Fruit fly (Drosophila melanogaster): ENCODE results near the gene ImpL2.

ImpL2 gene

DNA sequence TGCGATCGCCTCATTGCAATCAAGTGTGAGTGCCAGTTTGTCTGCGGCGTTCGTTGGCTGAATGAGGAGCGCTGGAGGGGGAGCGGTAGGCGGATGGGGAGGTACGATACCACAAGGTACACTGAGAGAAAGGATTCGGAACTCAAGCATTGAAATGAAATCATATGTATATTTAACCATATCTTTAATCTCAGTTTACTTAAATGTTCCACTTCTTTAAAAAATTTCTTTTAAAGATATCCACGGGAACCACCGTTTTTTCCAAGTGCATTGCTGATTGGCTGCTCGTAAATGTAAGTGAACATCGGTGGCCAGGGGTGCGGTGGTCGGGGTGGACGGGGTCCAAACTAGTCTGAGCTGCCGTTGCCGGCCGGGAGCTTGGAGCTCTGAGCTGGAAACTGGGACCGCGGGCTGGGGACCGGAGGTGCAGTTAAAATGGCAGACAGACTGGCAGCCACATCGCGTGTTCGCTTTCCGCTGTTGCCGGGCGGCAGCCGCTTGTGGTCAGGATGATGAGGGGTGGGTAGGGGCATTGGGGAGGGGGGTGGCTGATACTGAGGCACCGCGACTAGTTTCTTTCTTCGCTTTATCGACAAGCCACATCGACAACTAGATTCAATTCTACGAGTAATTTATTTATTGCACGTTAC, 7.6 kb downstream of the ImpL2 start:
- TF ChIP-seq CG14655 (GFP tag; optimal IDR thresholded peaks at IDR 0.05) (peak; percentile 99), CG13204 (GFP tag; optimal IDR thresholded peaks at IDR 0.05) (peak; percentile 95), Snoo (tag; optimal IDR thresholded peaks at IDR 0.05) (peak; percentile 97), CG9948 (tag; optimal IDR thresholded peaks at IDR 0.05) (peak; percentile 97), CG32121 (GFP tag; IDR thresholded peaks at IDR 0.05) (peak; percentile 99), CG8159 (tag; optimal IDR thresholded peaks at IDR 0.05) (peak; percentile 99), D1 (tag; optimal IDR thresholded peaks at IDR 0.05) (peak; percentile 88), rn (GFP tag; IDR thresholded peaks at IDR 0.05) (peak; percentile 99), CG34367 (tag; optimal IDR thresholded peaks at IDR 0.05) (peak; percentile 99), fd96Ca (GFP tag; IDR thresholded peaks at IDR 0.05) (peak; percentile 99), gl (tag; optimal IDR thresholded peaks at IDR 0.05) (peak; percentile 97), Pif1A (GFP tag; optimal IDR thresholded peaks at IDR 0.05) (peak; percentile 98), CG10348 (GFP tag; IDR thresholded peaks at IDR 0.05) (peak; percentile 97), CG12605 (GFP tag; IDR thresholded peaks at IDR 0.05) (peak; percentile 99), CG4496 (GFP tag; IDR thresholded peaks at IDR 0.05) (peak; percentile 99), Pif1B (GFP tag; optimal IDR thresholded peaks at IDR 0.05) (peak; percentile 97), EcR (GFP tag; optimal IDR thresholded peaks at IDR 0.05) (peak; percentile 89), CG17806 (tag; optimal IDR thresholded peaks at IDR 0.05) (peak; percentile 98), CG15710 (tag; optimal IDR thresholded peaks at IDR 0.05) (peak; percentile 99), Ets98B (GFP tag; IDR thresholded peaks at IDR 0.05) (peak; percentile 99), CG8301 (tag; optimal IDR thresholded peaks at IDR 0.05) (peak; percentile 99)

- TF ChIP-seq Ets98B (GFP tag; IDR thresholded peaks at IDR 0.05): peak; percentile 49; the same call in 1 of the 2 replicates
- TF ChIP-seq D1 (tag; optimal IDR thresholded peaks at IDR 0.05): no peak
- no peak for TF ChIP-seq Snoo (tag; optimal IDR thresholded peaks at IDR 0.05)
- TF ChIP-seq CG14655 (GFP tag; optimal IDR thresholded peaks at IDR 0.05): peak; percentile 8
- no peak for TF ChIP-seq CG8301 (tag; optimal IDR thresholded peaks at IDR 0.05)
- TF ChIP-seq EcR (GFP tag; optimal IDR thresholded peaks at IDR 0.05): peak; percentile 67
- TF ChIP-seq Pif1A (GFP tag; optimal IDR thresholded peaks at IDR 0.05): no peak
- TF ChIP-seq CG32121 (GFP tag; IDR thresholded peaks at IDR 0.05): peak; percentile 31; the same call in 1 of the 2 replicates
- TF ChIP-seq CG13204 (GFP tag; optimal IDR thresholded peaks at IDR 0.05): peak; percentile 64
- peak; percentile 43; the same call in 1 of the 2 replicates for TF ChIP-seq CG12605 (GFP tag; IDR thresholded peaks at IDR 0.05)
- no peak for TF ChIP-seq gl (tag; optimal IDR thresholded peaks at IDR 0.05)
- no peak for TF ChIP-seq rn (GFP tag; IDR thresholded peaks at IDR 0.05)
- TF ChIP-seq CG17806 (tag; optimal IDR thresholded peaks at IDR 0.05): no peak
- TF ChIP-seq CG34367 (tag; optimal IDR thresholded peaks at IDR 0.05): no peak
- no peak for TF ChIP-seq CG10348 (GFP tag; IDR thresholded peaks at IDR 0.05)
- peak; percentile 31 for TF ChIP-seq CG15710 (tag; optimal IDR thresholded peaks at IDR 0.05)
- no peak for TF ChIP-seq CG9948 (tag; optimal IDR thresholded peaks at IDR 0.05)
- peak; percentile 42; the same call in 1 of the 3 replicates for TF ChIP-seq CG4496 (GFP tag; IDR thresholded peaks at IDR 0.05)
- peak; percentile 42 for TF ChIP-seq CG8159 (tag; optimal IDR thresholded peaks at IDR 0.05)
- TF ChIP-seq fd96Ca (GFP tag; IDR thresholded peaks at IDR 0.05): no peak; the same call in 2 of the 3 replicates
Measured at dm6 chr3L:4227164-4227563, 8.8 kb downstream of the ImpL2 start, which contains the start of gene CG46460. TSS of gene CG46460 (minus strand) at chr3L:4227302.

- TF ChIP-seq Ets98B (GFP tag; IDR thresholded peaks at IDR 0.05): peak; percentile 30; the same call in 1 of the 2 replicates
- peak; percentile 18 for TF ChIP-seq CG8301 (tag; optimal IDR thresholded peaks at IDR 0.05)
- TF ChIP-seq CG10348 (GFP tag; IDR thresholded peaks at IDR 0.05): no peak
- TF ChIP-seq gl (tag; optimal IDR thresholded peaks at IDR 0.05): peak; percentile 8
- peak; percentile 20 for TF ChIP-seq CG14655 (GFP tag; optimal IDR thresholded peaks at IDR 0.05)
- TF ChIP-seq rn (GFP tag; IDR thresholded peaks at IDR 0.05): no peak
- TF ChIP-seq fd96Ca (GFP tag; IDR thresholded peaks at IDR 0.05): 0 out of 3 replicates have a peak, but pooled peaks have one; percentile 36
- TF ChIP-seq CG13204 (GFP tag; optimal IDR thresholded peaks at IDR 0.05): no peak
- peak; percentile 40 for TF ChIP-seq EcR (GFP tag; optimal IDR thresholded peaks at IDR 0.05)
Measured at dm6 chr3L:4225647-4226470, 10.1 kb downstream of the ImpL2 start.

DNA sequence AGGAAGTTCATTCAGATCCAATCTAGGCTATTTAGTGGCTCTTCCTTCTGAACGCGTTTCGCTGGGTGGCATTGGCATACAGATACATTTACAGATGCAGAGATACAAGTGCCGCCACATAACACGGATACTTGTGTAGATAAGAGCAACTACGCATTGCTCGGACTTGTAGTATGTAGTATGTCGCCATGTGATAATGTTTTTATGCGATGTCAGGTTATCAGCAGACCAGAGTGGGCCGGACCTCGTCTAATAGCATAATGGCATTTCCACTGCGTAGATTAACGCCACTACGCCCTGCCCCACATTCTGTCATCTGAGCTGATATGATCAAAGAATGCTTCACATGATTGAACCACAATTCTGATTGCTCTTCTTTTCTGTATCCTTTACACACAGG, 14.2 kb downstream of the ImpL2 start:
- no peak for TF ChIP-seq gl (tag; optimal IDR thresholded peaks at IDR 0.05)
- no peak for TF ChIP-seq CG14655 (GFP tag; optimal IDR thresholded peaks at IDR 0.05)
- TF ChIP-seq CG34367 (tag; optimal IDR thresholded peaks at IDR 0.05): no peak
- TF ChIP-seq CG10348 (GFP tag; IDR thresholded peaks at IDR 0.05): no peak
- no peak for TF ChIP-seq Pif1B (GFP tag; optimal IDR thresholded peaks at IDR 0.05)
- no peak for TF ChIP-seq CG13204 (GFP tag; optimal IDR thresholded peaks at IDR 0.05)
- no peak for TF ChIP-seq CG17806 (tag; optimal IDR thresholded peaks at IDR 0.05)

DNA sequence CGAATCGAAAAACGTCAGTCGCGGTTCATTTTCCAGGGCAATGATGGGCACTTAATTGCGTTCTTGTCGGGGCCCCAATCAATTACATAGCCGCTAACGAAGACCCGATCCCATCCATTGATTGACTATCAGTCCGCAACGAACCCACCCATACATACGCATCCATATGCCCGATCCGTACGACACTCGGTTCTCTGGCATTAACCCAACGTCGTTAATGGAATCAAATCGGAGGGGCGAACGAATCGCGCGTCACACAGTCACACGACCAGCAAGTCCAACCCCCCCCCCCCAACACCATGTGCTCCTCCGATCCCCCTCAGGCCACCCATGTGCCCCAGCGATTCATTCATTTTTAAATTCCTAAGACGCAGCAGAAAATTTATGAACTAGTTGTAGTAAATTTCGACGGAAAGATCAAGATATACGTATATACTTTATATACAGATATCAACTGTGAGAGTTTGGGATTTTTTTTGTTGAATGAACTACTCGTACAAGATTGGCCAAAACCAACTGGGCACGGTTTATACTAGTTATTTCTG, 14.6 kb downstream of the ImpL2 start:
- TF ChIP-seq CG10348 (GFP tag; IDR thresholded peaks at IDR 0.05) (no peak), gl (tag; optimal IDR thresholded peaks at IDR 0.05) (no peak), D1 (tag; optimal IDR thresholded peaks at IDR 0.05) (no peak), Pif1B (GFP tag; optimal IDR thresholded peaks at IDR 0.05) (no peak), CG12605 (GFP tag; IDR thresholded peaks at IDR 0.05) (no peak), CG8159 (tag; optimal IDR thresholded peaks at IDR 0.05) (peak; percentile 16), CG4496 (GFP tag; IDR thresholded peaks at IDR 0.05) (peak; percentile 37; the same call in 1 of the 3 replicates), fd96Ca (GFP tag; IDR thresholded peaks at IDR 0.05) (no peak; the same call in 2 of the 3 replicates), CG9948 (tag; optimal IDR thresholded peaks at IDR 0.05) (no peak), Pif1A (GFP tag; optimal IDR thresholded peaks at IDR 0.05) (no peak), rn (GFP tag; IDR thresholded peaks at IDR 0.05) (no peak), CG17806 (tag; optimal IDR thresholded peaks at IDR 0.05) (no peak), CG14655 (GFP tag; optimal IDR thresholded peaks at IDR 0.05) (no peak), CG32121 (GFP tag; IDR thresholded peaks at IDR 0.05) (peak; percentile 55; the same call in 1 of the 2 replicates), CG8301 (tag; optimal IDR thresholded peaks at IDR 0.05) (no peak), Snoo (tag; optimal IDR thresholded peaks at IDR 0.05) (no peak), CG15710 (tag; optimal IDR thresholded peaks at IDR 0.05) (no peak), CG13204 (GFP tag; optimal IDR thresholded peaks at IDR 0.05) (peak; percentile 46), EcR (GFP tag; optimal IDR thresholded peaks at IDR 0.05) (peak; percentile 74), Ets98B (GFP tag; IDR thresholded peaks at IDR 0.05) (peak; percentile 64), CG34367 (tag; optimal IDR thresholded peaks at IDR 0.05) (no peak)

Data from whole organism, pupa.